Fruit fly (Drosophila melanogaster) whole organism, embryonic: ENCODE data around the gene CG18262.

ENCODE experiments used
- ATbp ChIP-seq: fragments of 200-800 bp; sonication (Bioruptor generic); optimal IDR thresholded peaks from 2 replicates; lab custom pipeline; 2017; ENCODE audit warnings: missing biosample characterization, mild to moderate bottlenecking, missing genetic modification characterization, missing genetic modification reagents
- Blimp-1 ChIP-seq: fragments of 200-800 bp; sonication (Bioruptor generic); optimal IDR thresholded peaks from 3 replicates; lab custom pipeline; 2018; ENCODE audit warnings: missing biosample characterization, missing genetic modification characterization, mild to moderate bottlenecking, moderate library complexity, missing genetic modification reagents
- CG10267 ChIP-seq: fragments of 200-800 bp; sonication (Bioruptor generic); optimal IDR thresholded peaks from 2 replicates; lab custom pipeline; 2018; ENCODE audit warnings: missing biosample characterization, mild to moderate bottlenecking, missing genetic modification characterization, moderate library complexity
- CG10979 ChIP-seq: fragments of 200-800 bp; sonication (Bioruptor generic); optimal IDR thresholded peaks from 2 replicates; lab custom pipeline; 2018; ENCODE audit warnings: missing biosample characterization, mild to moderate bottlenecking, missing genetic modification characterization, moderate library complexity
- CG12391 ChIP-seq: fragments of 200-800 bp; sonication (Bioruptor generic); optimal IDR thresholded peaks from 3 replicates; lab custom pipeline; 2018; ENCODE audit warnings: missing biosample characterization, mild to moderate bottlenecking, missing genetic modification characterization, moderate library complexity
- CG15696 ChIP-seq: fragments of 200-800 bp; sonication (Bioruptor generic); optimal IDR thresholded peaks from 2 replicates; lab custom pipeline; 2019; ENCODE audit warnings: missing biosample characterization, mild to moderate bottlenecking, missing genetic modification characterization, moderate library complexity
- CG1603 ChIP-seq: fragments of 200-800 bp; sonication (Bioruptor generic); optimal IDR thresholded peaks from 2 replicates; lab custom pipeline; 2019; ENCODE audit warnings: missing biosample characterization, mild to moderate bottlenecking, missing genetic modification characterization, moderate library complexity
- CG16863 ChIP-seq: fragments of 200-800 bp; sonication (Bioruptor generic); optimal IDR thresholded peaks from 3 replicates; lab custom pipeline; 2016; ENCODE audit warnings: missing biosample characterization, missing genetic modification characterization
- CG17361 ChIP-seq: fragments of 200-800 bp; sonication (Bioruptor generic); IDR thresholded peaks from 3 replicates; pipeline ENCODE4 v1.3.6; 2022; ENCODE audit warnings: missing biosample characterization, missing genetic modification characterization
- CG17829 ChIP-seq: fragments of 200-800 bp; optimal IDR thresholded peaks from 2 replicates; lab custom pipeline; 2019; ENCODE audit warnings: missing biosample characterization, mild to moderate bottlenecking, missing genetic modification characterization, moderate library complexity
- CG18262 ChIP-seq: fragments of 200-800 bp; optimal IDR thresholded peaks from 3 replicates; lab custom pipeline; 2019; ENCODE audit warnings: missing biosample characterization, mild to moderate bottlenecking, missing genetic modification characterization, moderate library complexity
- CG2116 ChIP-seq: fragments of 200-800 bp; sonication (Bioruptor generic); optimal IDR thresholded peaks from 3 replicates; lab custom pipeline; 2018; ENCODE audit warnings: missing biosample characterization, mild to moderate bottlenecking, missing genetic modification characterization
- CG2678 ChIP-seq: fragments of 200-800 bp; sonication (Bioruptor generic); optimal IDR thresholded peaks from 3 replicates; lab custom pipeline; 2019; ENCODE audit warnings: missing biosample characterization, mild to moderate bottlenecking, missing genetic modification characterization, moderate library complexity
- CG30403 ChIP-seq: fragments of 200-800 bp; sonication (Bioruptor generic); optimal IDR thresholded peaks from 3 replicates; lab custom pipeline; 2016; ENCODE audit warnings: missing biosample characterization, missing genetic modification characterization
- CG3065 ChIP-seq: fragments of 200-800 bp; sonication (Bioruptor generic); optimal IDR thresholded peaks from 2 replicates; lab custom pipeline; 2016; ENCODE audit warnings: missing biosample characterization, missing genetic modification characterization
- CG33557 ChIP-seq: fragments of 200-800 bp; sonication (Bioruptor generic); optimal IDR thresholded peaks from 2 replicates; lab custom pipeline; 2019; ENCODE audit warnings: missing biosample characterization, mild to moderate bottlenecking, missing genetic modification characterization, moderate library complexity
- CG3407 ChIP-seq: fragments of 200-800 bp; sonication (Bioruptor generic); optimal IDR thresholded peaks from 2 replicates; lab custom pipeline; 2018; ENCODE audit warnings: missing biosample characterization, mild to moderate bottlenecking, missing genetic modification characterization
- CG3726 ChIP-seq: fragments of 200-800 bp; sonication (Bioruptor generic); IDR thresholded peaks from 3 replicates; pipeline ENCODE4, ENCODE4 v1.3.6; 2022; ENCODE audit warnings: missing biosample characterization, missing genetic modification characterization
- CG4820 ChIP-seq: fragments of 200-800 bp; sonication (Bioruptor generic); optimal IDR thresholded peaks from 3 replicates; lab custom pipeline; 2016; ENCODE audit warnings: missing biosample characterization, missing genetic modification characterization
- CG6254 ChIP-seq: fragments of 200-800 bp; sonication (Bioruptor generic); optimal IDR thresholded peaks from 3 replicates; lab custom pipeline; 2017; ENCODE audit warnings: mild to moderate bottlenecking, missing biosample characterization, missing genetic modification reagents, missing genetic modification characterization
- CG8388 ChIP-seq: fragments of 200-800 bp; sonication (Bioruptor generic); optimal IDR thresholded peaks from 2 replicates; lab custom pipeline; 2019; ENCODE audit warnings: missing biosample characterization, mild to moderate bottlenecking, missing genetic modification characterization, moderate library complexity
- CG8924 ChIP-seq: fragments of 200-800 bp; optimal IDR thresholded peaks from 3 replicates; lab custom pipeline; 2019; ENCODE audit warnings: missing biosample characterization, mild to moderate bottlenecking, missing genetic modification characterization, moderate library complexity
- CG9727 ChIP-seq: fragments of 200-800 bp; sonication (Bioruptor generic); optimal IDR thresholded peaks from 3 replicates; lab custom pipeline; 2017; ENCODE audit warnings: missing biosample characterization, mild to moderate bottlenecking, missing genetic modification characterization
- CG9817 ChIP-seq: fragments of 200-800 bp; sonication (Bioruptor generic); optimal IDR thresholded peaks from 2 replicates; lab custom pipeline; 2018; ENCODE audit warnings: missing biosample characterization, mild to moderate bottlenecking, missing genetic modification characterization, moderate library complexity
- CoRest ChIP-seq: fragments of 200-800 bp; sonication (Bioruptor generic); optimal IDR thresholded peaks from 3 replicates; lab custom pipeline; 2018; ENCODE audit warnings: missing biosample characterization, mild to moderate bottlenecking, missing genetic modification characterization, moderate library complexity
- D ChIP-seq, 2 experiments: fragments of 200-800 bp in 1 of 2; fragments of >200 bp in 1 of 2; sonication (Bioruptor generic) in 1 of 2; optimal IDR thresholded peaks; 2 replicates in 1 of 2; 3 replicates in 1 of 2; lab custom pipeline; 2017; ENCODE audit warnings: mild to moderate bottlenecking in 1 of 2, missing biosample characterization in 1 of 2, missing genetic modification characterization in 1 of 2, missing genetic modification reagents in 1 of 2
- D19A ChIP-seq: fragments of 200-800 bp; optimal IDR thresholded peaks from 3 replicates; lab custom pipeline; 2019; ENCODE audit warnings: missing biosample characterization, mild to moderate bottlenecking, missing genetic modification characterization, moderate library complexity
- Dbx ChIP-seq: fragments of 200-800 bp; sonication (Bioruptor generic); IDR thresholded peaks from 3 replicates; pipeline ENCODE4 v1.3.6; 2022; ENCODE audit warnings: missing biosample characterization, missing genetic modification characterization
- Drgx ChIP-seq: fragments of 200-800 bp; sonication (Bioruptor generic); IDR thresholded peaks from 2 replicates; pipeline ENCODE4 v1.3.6; 2022; ENCODE audit warnings: missing biosample characterization, missing genetic modification characterization
- Ets97D ChIP-seq: fragments of 200-800 bp; sonication (Bioruptor generic); optimal IDR thresholded peaks from 3 replicates; lab custom pipeline; 2016; ENCODE audit warnings: missing biosample characterization, missing genetic modification characterization
- Med ChIP-seq: fragments of 200-800 bp; sonication (Bioruptor generic); peaks from one replicate; lab custom pipeline; 2016; ENCODE audit warnings: missing biosample characterization, missing genetic modification characterization, mild to moderate bottlenecking, inconsistent platforms, moderate library complexity
- Sox100B ChIP-seq: fragments of 200-800 bp; sonication (Bioruptor generic); optimal IDR thresholded peaks from 3 replicates; lab custom pipeline; 2018; ENCODE audit warnings: missing biosample characterization, mild to moderate bottlenecking, missing genetic modification characterization
- Sox102F ChIP-seq: fragments of 200-800 bp; sonication (Bioruptor generic); optimal IDR thresholded peaks from 2 replicates; lab custom pipeline; 2018; ENCODE audit warnings: missing biosample characterization, mild to moderate bottlenecking, missing genetic modification characterization, moderate library complexity
- Ssrp ChIP-seq: fragments of 200-800 bp; sonication (Bioruptor generic); optimal IDR thresholded peaks from 2 replicates; lab custom pipeline; 2018; ENCODE audit warnings: missing biosample characterization, mild to moderate bottlenecking, missing genetic modification characterization, moderate library complexity
- Xrp1 ChIP-seq: fragments of 200-800 bp; sonication (Bioruptor generic); IDR thresholded peaks from 2 replicates; pipeline ENCODE4 v1.3.6; 2022; ENCODE audit warnings: missing biosample characterization, missing genetic modification characterization
- ato ChIP-seq: fragments of 200-800 bp; sonication (Bioruptor generic); IDR thresholded peaks from 2 replicates; pipeline ENCODE4 v1.3.6; 2022; ENCODE audit warnings: missing biosample characterization, missing genetic modification characterization; ENCODE audit not compliant: partially characterized antibody
- az2 ChIP-seq: fragments of 200-800 bp; sonication (Bioruptor generic); optimal IDR thresholded peaks from 3 replicates; lab custom pipeline; 2016; ENCODE audit warnings: missing biosample characterization, missing genetic modification characterization
- dmrt11E ChIP-seq: fragments of 200-800 bp; sonication (Bioruptor generic); optimal IDR thresholded peaks from 3 replicates; lab custom pipeline; 2018; ENCODE audit warnings: missing biosample characterization, mild to moderate bottlenecking, missing genetic modification characterization, moderate library complexity
- dmrt99B ChIP-seq: fragments of 200-800 bp; sonication (Bioruptor generic); optimal IDR thresholded peaks from 2 replicates; lab custom pipeline; 2018; ENCODE audit warnings: missing biosample characterization, mild to moderate bottlenecking, missing genetic modification characterization, moderate library complexity
- fd96Cb ChIP-seq: fragments of 200-800 bp; sonication (Bioruptor generic); optimal IDR thresholded peaks from 2 replicates; lab custom pipeline; 2018; ENCODE audit warnings: missing biosample characterization, mild to moderate bottlenecking, missing genetic modification characterization, moderate library complexity
- lola ChIP-seq, 3 experiments: fragments of >200 bp in 2 of 3; fragments of 200-800 bp in 1 of 3; sonication (Bioruptor generic) in 1 of 3; optimal IDR thresholded peaks; 2 replicates each; lab custom pipeline; 2017 to 2019; ENCODE audit warnings: missing biosample characterization in 3 of 3, missing genetic modification characterization in 3 of 3, mild to moderate bottlenecking in 1 of 3, moderate library complexity in 1 of 3
- lov ChIP-seq, 2 experiments: fragments of 200-800 bp in 1 of 2; fragments of >200 bp in 1 of 2; sonication (Bioruptor generic) in 1 of 2; IDR thresholded peaks in 1 of 2; optimal IDR thresholded peaks in 1 of 2; 2 replicates in 1 of 2; 3 replicates in 1 of 2; pipeline versions ENCODE4 v1.3.6 to Lab custom; 2017 to 2022; ENCODE audit warnings: missing biosample characterization in 1 of 2, missing genetic modification characterization in 1 of 2
- phol ChIP-seq: fragments of 200-800 bp; sonication (Bioruptor generic); optimal IDR thresholded peaks from 3 replicates; lab custom pipeline; 2018; ENCODE audit warnings: missing biosample characterization, mild to moderate bottlenecking, missing genetic modification characterization, moderate library complexity
- row ChIP-seq: fragments of 200-800 bp; sonication (Bioruptor generic); IDR thresholded peaks from 3 replicates; pipeline ENCODE4 v1.3.6; 2022; ENCODE audit warnings: missing biosample characterization, missing genetic modification characterization
- unc-4 ChIP-seq: fragments of 200-800 bp; sonication (Bioruptor generic); IDR thresholded peaks from 2 replicates; pipeline ENCODE4 v1.3.6; 2022; ENCODE audit warnings: missing biosample characterization, missing genetic modification characterization; ENCODE audit not compliant: partially characterized antibody
- zf30C ChIP-seq: fragments of 200-800 bp; sonication (Bioruptor generic); optimal IDR thresholded peaks from 3 replicates; lab custom pipeline; 2018; ENCODE audit warnings: missing biosample characterization, mild to moderate bottlenecking, missing genetic modification characterization
- zfh1 ChIP-seq: fragments of 200-800 bp; sonication (Bioruptor generic); IDR thresholded peaks from 3 replicates; pipeline ENCODE4 v1.3.6; 2022; ENCODE audit warnings: missing biosample characterization, missing genetic modification characterization

The CG18262 gene

dm6 chrX:8122834-8123233, 29.9 kb upstream of the CG18262 start:
- TF ChIP-seq fd96Cb (tag; lab: Kevin White, UChicago) = peak; percentile 20
- TF ChIP-seq lov (optimal IDR thresholded peaks at IDR 0.05; lab: Kevin White, UChicago) = no peak
- no peak for TF ChIP-seq lov (GFP tag; IDR thresholded peaks at IDR 0.05; lab: Robert Waterston, UW)
- TF ChIP-seq Blimp-1 = peak; percentile 83
- peak; percentile 21 for TF ChIP-seq CG10267 (tag; lab: Kevin White, UChicago)
- peak; percentile 56 for TF ChIP-seq CG18262 (tag; lab: Kevin White, UChicago)
- TF ChIP-seq az2 (GFP tag; lab: Kevin White, UChicago) = peak; percentile 2
- TF ChIP-seq row (GFP tag; lab: Robert Waterston, UW) = peak; percentile 21; the same call in 1 of the 3 replicates
- no peak for TF ChIP-seq unc-4
- TF ChIP-seq Sox102F (GFP tag; lab: Kevin White, UChicago) = peak; percentile 16
- peak; percentile 0 for TF ChIP-seq CG12391 (tag; lab: Kevin White, UChicago)
- TF ChIP-seq zfh1 = 0 out of 3 replicates have a peak, but pooled peaks have one; percentile 4
- TF ChIP-seq ATbp = peak; percentile 11
- TF ChIP-seq CG2678 = peak; percentile 21
- peak; percentile 32 for TF ChIP-seq zf30C (GFP tag; lab: Kevin White, UChicago)
- TF ChIP-seq Ssrp (tag; lab: Kevin White, UChicago) = peak; percentile 32
- peak; percentile 31 for TF ChIP-seq dmrt11E
- TF ChIP-seq ato = no peak
- TF ChIP-seq phol = peak; percentile 53
- peak; percentile 34 for TF ChIP-seq CG17829 (tag; lab: Kevin White, UChicago)
- peak; percentile 15 for TF ChIP-seq CG30403
- TF ChIP-seq CG17361 (GFP tag; lab: Robert Waterston, UW) = 0 out of 3 replicates have a peak, but pooled peaks have one; percentile 29
- no peak for TF ChIP-seq Dbx (GFP tag; lab: Robert Waterston, UW)
- peak; percentile 18 for TF ChIP-seq CG8924 (tag; lab: Kevin White, UChicago)
- peak; percentile 11 for TF ChIP-seq CG15696
- TF ChIP-seq CG1603 (tag; lab: Kevin White, UChicago) = peak; percentile 38
- TF ChIP-seq CG10979 (tag; lab: Kevin White, UChicago) = peak; percentile 54
- peak; percentile 2 for TF ChIP-seq CG33557 (GFP tag; lab: Kevin White, UChicago)
- TF ChIP-seq CG3065 = no peak
- TF ChIP-seq Ets97D (GFP tag; lab: Kevin White, UChicago) = no peak
- TF ChIP-seq lola (GFP tag; optimal IDR thresholded peaks at IDR 0.05; lab: Kevin White, UChicago) = peak in 1 of 3 experiments; percentile 57
- no peak for TF ChIP-seq D (optimal IDR thresholded peaks at IDR 0.05; lab: Kevin White, UChicago)
- TF ChIP-seq D (GFP tag; optimal IDR thresholded peaks at IDR 0.05; lab: Kevin White, UChicago) = peak; percentile 28
- TF ChIP-seq CG16863 (GFP tag; lab: Kevin White, UChicago) = peak; percentile 5
- peak; percentile 40 for TF ChIP-seq CG9727
- TF ChIP-seq CG4820 (GFP tag; lab: Kevin White, UChicago) = peak; percentile 10
- TF ChIP-seq D19A = peak; percentile 21
- peak; percentile 12 for TF ChIP-seq CG2116 (GFP tag; lab: Kevin White, UChicago)
- TF ChIP-seq CG3407 = peak; percentile 3
- peak; percentile 70 for TF ChIP-seq Drgx
- peak; percentile 6 for TF ChIP-seq CoRest (tag; lab: Kevin White, UChicago)
- peak; percentile 17; the same call in 1 of the 2 replicates for TF ChIP-seq Xrp1
- TF ChIP-seq Med (GFP tag; lab: Kevin White, UChicago) = peak; percentile 29
- peak; percentile 21 for TF ChIP-seq CG8388 (GFP tag; lab: Kevin White, UChicago)
- peak; percentile 18 for TF ChIP-seq Sox100B (GFP tag; lab: Kevin White, UChicago)
- TF ChIP-seq dmrt99B (tag; lab: Kevin White, UChicago) = peak; percentile 26
- TF ChIP-seq CG3726 = no peak
- TF ChIP-seq CG6254 (GFP tag; lab: Kevin White, UChicago) = peak; percentile 22
- TF ChIP-seq CG9817 = no peak
